Worm (Caenorhabditis elegans): ENCODE measurements around the gene Y43F8B.22.

DNA sequence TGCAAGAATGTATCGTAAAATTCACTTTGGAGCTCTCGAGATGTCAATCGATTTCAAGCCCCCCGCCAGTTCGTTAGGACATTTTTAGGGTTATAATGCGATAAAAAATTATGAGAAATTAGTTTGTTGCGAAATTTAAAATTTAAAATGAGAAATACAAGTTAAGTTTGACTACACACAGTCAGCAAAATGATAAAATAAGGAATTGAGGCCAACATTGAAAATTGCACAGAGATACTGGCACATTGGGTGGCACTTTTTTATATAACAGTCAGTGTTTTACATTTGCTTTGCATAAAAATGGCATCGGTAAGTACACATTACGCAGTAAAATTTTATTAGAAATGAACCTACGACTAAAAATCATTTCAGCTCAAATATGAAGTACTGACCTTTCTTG is 14.6 kb upstream of the Y43F8B.22 start, which contains the start of gene Y43F8B.12:
- TF ChIP-seq F10E7.11 (tag; optimal IDR thresholded peaks at IDR 0.05) = no peak
- TF ChIP-seq ZK185.1 (tag; optimal IDR thresholded peaks at IDR 0.05; ENCODE audit: poor library complexity, severe bottlenecking) = no peak
- no peak for TF ChIP-seq mcd-1 (GFP tag; IDR thresholded peaks at IDR 0.05)
- TF ChIP-seq nfya-1 (tag; optimal IDR thresholded peaks at IDR 0.05; ENCODE audit: borderline replicate concordance, insufficient read depth) = no peak
- no peak for TF ChIP-seq hrde-1 (tag; optimal IDR thresholded peaks at IDR 0.05; ENCODE audit: borderline replicate concordance)
- TF ChIP-seq dpl-1 (GFP tag; optimal IDR thresholded peaks at IDR 0.05) = no peak
- TF ChIP-seq ccch-3 (GFP tag; optimal IDR thresholded peaks at IDR 0.05) = no peak
- TF ChIP-seq let-607 (tag; optimal IDR thresholded peaks at IDR 0.05) = no peak
- TF ChIP-seq zfh-2 (GFP tag; conservative IDR thresholded peaks at IDR 0.05) = no peak
- TF ChIP-seq sea-2 (GFP tag; IDR thresholded peaks at IDR 0.05) = no peak

Measured in whole organism, young adult.